Worm (Caenorhabditis elegans) whole organism, L4 larva: ENCODE measurements around the gene W04D2.4.

Experiments
- F10B5.3 ChIP-seq: sonication (generic microtip); optimal IDR thresholded peaks from 2 replicates; lab custom pipeline; 2016; ENCODE audit warnings: mild to moderate bottlenecking, missing genetic modification characterization, missing compliant biosample characterization
- R02D3.7 ChIP-seq: fragments of 150-350 bp; sonication (generic microtip); optimal IDR thresholded peaks from 3 replicates; lab custom pipeline; 2014; ENCODE audit warnings: missing biosample characterization, missing genetic modification characterization
- T20F7.1 ChIP-seq: fragments of 200-800 bp; sonication (Bioruptor generic); optimal IDR thresholded peaks from 2 replicates; lab custom pipeline; 2018; ENCODE audit warnings: mild to moderate bottlenecking, missing genetic modification characterization, missing compliant biosample characterization
- T26A8.4 ChIP-seq: fragments of 200-800 bp; sonication (Bioruptor generic); IDR thresholded peaks from 2 replicates; pipeline ENCODE4 v1.3.6; 2022; ENCODE audit warnings: missing genetic modification characterization, missing compliant biosample characterization
- Y5F2A.4 ChIP-seq: fragments of 200-800 bp; sonication (Bioruptor generic); optimal IDR thresholded peaks from 2 replicates; lab custom pipeline; 2018; ENCODE audit warnings: mild to moderate bottlenecking, missing genetic modification characterization, missing compliant biosample characterization
- aha-1 ChIP-seq: fragments of 150-350 bp; peaks from one replicate; lab custom pipeline; 2014; ENCODE audit warnings: missing biosample characterization, missing genetic modification characterization
- arid-1 ChIP-seq: fragments of 200-800 bp; sonication (Bioruptor generic); conservative IDR thresholded peaks from 2 replicates; pipeline ENCODE4 v1.3.6; 2022; ENCODE audit warnings: missing genetic modification reagents, missing genetic modification characterization, missing compliant biosample characterization
- attf-4 ChIP-seq: sonication (generic microtip); optimal IDR thresholded peaks from 3 replicates; lab custom pipeline; 2017; ENCODE audit warnings: missing biosample characterization, missing genetic modification characterization
- ceh-20 ChIP-seq: fragments of 200-800 bp; sonication (Bioruptor generic); IDR thresholded peaks from 2 replicates; pipeline ENCODE4 v1.3.6; 2022; ENCODE audit warnings: missing genetic modification reagents, missing genetic modification characterization, missing compliant biosample characterization
- ceh-28 ChIP-seq: fragments of 150-350 bp; optimal IDR thresholded peaks from 2 replicates; lab custom pipeline; 2014; ENCODE audit warnings: missing biosample characterization, missing genetic modification reagents, missing genetic modification characterization
- cey-2 ChIP-seq: sonication (generic microtip); optimal IDR thresholded peaks from 3 replicates; lab custom pipeline; 2017; ENCODE audit warnings: missing genetic modification characterization, mild to moderate bottlenecking, missing compliant biosample characterization, antibody characterized with exemption, borderline replicate concordance; ENCODE audit not compliant: insufficient read depth
- ctbp-1 ChIP-seq: fragments of 200-800 bp; sonication (Bioruptor generic); IDR thresholded peaks from 2 replicates; pipeline ENCODE4 v1.3.6; 2022; ENCODE audit warnings: missing genetic modification reagents, missing genetic modification characterization, missing compliant biosample characterization
- daf-12 ChIP-seq: fragments of 150-350 bp; optimal IDR thresholded peaks from 2 replicates; lab custom pipeline; 2014; ENCODE audit warnings: missing biosample characterization, missing genetic modification reagents, missing genetic modification characterization
- daf-16 ChIP-seq, 3 experiments: sonication (generic microtip); optimal IDR thresholded peaks; 2 replicates each; lab custom pipeline; 2016 to 2017; ENCODE audit warnings: missing genetic modification characterization in 3 of 3, missing genetic modification reagents in 3 of 3, mild to moderate bottlenecking in 2 of 3, missing compliant biosample characterization in 2 of 3, missing biosample characterization in 1 of 3, moderate library complexity in 1 of 3
- daf-19 ChIP-seq: fragments of 200-800 bp; sonication (Bioruptor generic); conservative IDR thresholded peaks from 2 replicates; pipeline ENCODE4 v1.3.6; 2022; ENCODE audit warnings: missing genetic modification characterization, missing compliant biosample characterization
- dmd-9 ChIP-seq: fragments of 200-800 bp; sonication (Bioruptor generic); IDR thresholded peaks from 2 replicates; pipeline ENCODE4 v1.3.6; 2022; ENCODE audit warnings: missing genetic modification reagents, missing genetic modification characterization, missing compliant biosample characterization
- duxl-1 ChIP-seq: sonication (generic microtip); optimal IDR thresholded peaks from 2 replicates; lab custom pipeline; 2016; ENCODE audit warnings: mild to moderate bottlenecking, missing genetic modification characterization, moderate library complexity, missing compliant biosample characterization; ENCODE audit not compliant: poor library complexity
- dve-1 ChIP-seq: sonication (generic microtip); optimal IDR thresholded peaks from 2 replicates; lab custom pipeline; 2017; ENCODE audit warnings: antibody characterized with exemption, mild to moderate bottlenecking, missing genetic modification characterization, missing compliant biosample characterization; ENCODE audit not compliant: insufficient read depth
- egl-27 ChIP-seq: sonication (generic microtip); optimal IDR thresholded peaks from 3 replicates; lab custom pipeline; 2017; ENCODE audit warnings: missing biosample characterization, missing genetic modification reagents, missing genetic modification characterization
- egl-43 ChIP-seq: fragments of 200-800 bp; sonication (Bioruptor generic); IDR thresholded peaks from 2 replicates; pipeline ENCODE4 v1.3.6; 2022; ENCODE audit warnings: missing genetic modification reagents, missing genetic modification characterization, missing compliant biosample characterization
- hlh-11 ChIP-seq: fragments of 200-800 bp; sonication (Bioruptor generic); optimal IDR thresholded peaks from 2 replicates; lab custom pipeline; 2018; ENCODE audit warnings: mild to moderate bottlenecking, missing genetic modification characterization, missing compliant biosample characterization
- hlh-30 ChIP-seq: sonication (generic microtip); optimal IDR thresholded peaks from 2 replicates; lab custom pipeline; 2017; ENCODE audit warnings: antibody characterized with exemption, mild to moderate bottlenecking, missing genetic modification characterization, missing compliant biosample characterization; ENCODE audit not compliant: insufficient read depth
- hmg-1.1 ChIP-seq: fragments of 200-800 bp; sonication (Bioruptor generic); IDR thresholded peaks from 2 replicates; pipeline ENCODE4 v1.3.6; 2022; ENCODE audit warnings: missing genetic modification reagents, missing genetic modification characterization, missing compliant biosample characterization
- lin-15B ChIP-seq: fragments of 150-350 bp; sonication (generic microtip); optimal IDR thresholded peaks from 3 replicates; lab custom pipeline; 2014; ENCODE audit warnings: missing biosample characterization, missing genetic modification characterization
- lin-38 ChIP-seq: fragments of 200-800 bp; sonication (Bioruptor generic); IDR thresholded peaks from 2 replicates; pipeline ENCODE4 v1.3.6; 2022; ENCODE audit warnings: missing genetic modification reagents, missing genetic modification characterization, missing compliant biosample characterization
- lin-39 ChIP-seq: fragments of 150-350 bp; optimal IDR thresholded peaks from 2 replicates; lab custom pipeline; 2014; ENCODE audit warnings: missing biosample characterization, missing genetic modification reagents, missing genetic modification characterization
- lir-3 ChIP-seq: sonication (generic microtip); optimal IDR thresholded peaks from 2 replicates; lab custom pipeline; 2016; ENCODE audit warnings: mild to moderate bottlenecking, missing genetic modification characterization, missing compliant biosample characterization
- lsy-2 ChIP-seq, 2 experiments: fragments of 150-350 bp in 1 of 2; sonication (generic microtip) in 1 of 2; optimal IDR thresholded peaks; 2 replicates each; lab custom pipeline; 2014 to 2017; ENCODE audit warnings: missing biosample characterization in 2 of 2, missing genetic modification characterization in 2 of 2
- madf-5 ChIP-seq, 2 experiments: fragments of 200-800 bp; sonication (Bioruptor generic); IDR thresholded peaks; 2 replicates each; pipeline ENCODE4 v1.3.6; 2022; ENCODE audit warnings: missing compliant biosample characterization in 2 of 2, missing genetic modification characterization in 2 of 2
- madf-9 ChIP-seq: fragments of 200-800 bp; sonication (Bioruptor generic); conservative IDR thresholded peaks from 2 replicates; pipeline ENCODE4 v1.3.6; 2022; ENCODE audit warnings: missing genetic modification reagents, missing genetic modification characterization, missing compliant biosample characterization
- mdl-1 ChIP-seq, 2 experiments: fragments of 150-350 bp in 1 of 2; sonication (generic microtip) in 1 of 2; optimal IDR thresholded peaks; 2 replicates each; lab custom pipeline; 2014 to 2017; ENCODE audit warnings: missing biosample characterization in 2 of 2, missing genetic modification characterization in 2 of 2
- mep-1 ChIP-seq: fragments of 150-350 bp; sonication (generic microtip); optimal IDR thresholded peaks from 3 replicates; lab custom pipeline; 2014; ENCODE audit warnings: missing biosample characterization, missing genetic modification characterization
- mxl-2 ChIP-seq: fragments of 200-800 bp; sonication (Bioruptor generic); conservative IDR thresholded peaks from 2 replicates; pipeline ENCODE4 v1.3.6; 2022; ENCODE audit warnings: missing genetic modification reagents, missing genetic modification characterization, missing compliant biosample characterization
- nhr-102 ChIP-seq: sonication (generic microtip); optimal IDR thresholded peaks from 2 replicates; lab custom pipeline; 2016; ENCODE audit warnings: mild to moderate bottlenecking, missing genetic modification characterization, moderate library complexity, missing compliant biosample characterization
- nhr-11 ChIP-seq: fragments of 150-350 bp; optimal IDR thresholded peaks from 2 replicates; lab custom pipeline; 2014; ENCODE audit warnings: missing biosample characterization, missing genetic modification characterization
- nhr-111 ChIP-seq: fragments of 200-800 bp; sonication (Bioruptor generic); optimal IDR thresholded peaks from 2 replicates; lab custom pipeline; 2018; ENCODE audit warnings: mild to moderate bottlenecking, missing genetic modification characterization, missing compliant biosample characterization
- nhr-237 ChIP-seq: sonication (generic microtip); optimal IDR thresholded peaks from 2 replicates; lab custom pipeline; 2017; ENCODE audit warnings: missing biosample characterization, missing genetic modification characterization
- nhr-28 ChIP-seq: fragments of 150-350 bp; optimal IDR thresholded peaks from 2 replicates; lab custom pipeline; 2014; ENCODE audit warnings: missing biosample characterization, missing genetic modification characterization
- nhr-42 ChIP-seq: fragments of 200-800 bp; sonication (Bioruptor generic); IDR thresholded peaks from 2 replicates; pipeline ENCODE4 v1.3.6; 2022; ENCODE audit warnings: missing genetic modification characterization, missing compliant biosample characterization
- pha-4 ChIP-seq, 2 experiments: fragments of 150-350 bp in 1 of 2; fragments of 200-800 bp in 1 of 2; sonication (Bioruptor generic) in 1 of 2; IDR thresholded peaks in 1 of 2; optimal IDR thresholded peaks in 1 of 2; 2 replicates each; pipeline versions ENCODE4 v1.3.6 to Lab custom; 2014 to 2022; ENCODE audit warnings: missing genetic modification characterization in 2 of 2, missing genetic modification reagents in 2 of 2, missing biosample characterization in 1 of 2, missing compliant biosample characterization in 1 of 2
- saeg-2 ChIP-seq: fragments of 200-800 bp; sonication (Bioruptor generic); IDR thresholded peaks from 2 replicates; pipeline ENCODE4 v1.3.6; 2022; ENCODE audit warnings: missing genetic modification reagents, missing genetic modification characterization, missing compliant biosample characterization
- set-16 ChIP-seq: fragments of 200-800 bp; sonication (Bioruptor generic); IDR thresholded peaks from 2 replicates; pipeline ENCODE4 v1.3.6; 2022; ENCODE audit warnings: missing genetic modification reagents, missing genetic modification characterization, missing compliant biosample characterization
- snpc-1.2 ChIP-seq: fragments of 200-800 bp; sonication (Bioruptor generic); IDR thresholded peaks from 2 replicates; pipeline ENCODE4 v1.3.6; 2022; ENCODE audit warnings: missing genetic modification reagents, missing genetic modification characterization, missing compliant biosample characterization
- tag-97 ChIP-seq: fragments of 200-800 bp; sonication (Bioruptor generic); IDR thresholded peaks from 2 replicates; pipeline ENCODE4 v1.3.6; 2022; ENCODE audit warnings: missing genetic modification characterization, missing compliant biosample characterization
- unc-39 ChIP-seq: sonication (generic microtip); optimal IDR thresholded peaks from 2 replicates; lab custom pipeline; 2017; ENCODE audit warnings: missing biosample characterization, missing genetic modification characterization
- zip-2 ChIP-seq: fragments of 150-350 bp; optimal IDR thresholded peaks from 2 replicates; lab custom pipeline; 2014; ENCODE audit warnings: missing biosample characterization, missing genetic modification characterization
- ztf-7 ChIP-seq: fragments of 150-350 bp; optimal IDR thresholded peaks from 2 replicates; lab custom pipeline; 2014; ENCODE audit warnings: missing biosample characterization, missing genetic modification characterization

W04D2.4 gene

DNA sequence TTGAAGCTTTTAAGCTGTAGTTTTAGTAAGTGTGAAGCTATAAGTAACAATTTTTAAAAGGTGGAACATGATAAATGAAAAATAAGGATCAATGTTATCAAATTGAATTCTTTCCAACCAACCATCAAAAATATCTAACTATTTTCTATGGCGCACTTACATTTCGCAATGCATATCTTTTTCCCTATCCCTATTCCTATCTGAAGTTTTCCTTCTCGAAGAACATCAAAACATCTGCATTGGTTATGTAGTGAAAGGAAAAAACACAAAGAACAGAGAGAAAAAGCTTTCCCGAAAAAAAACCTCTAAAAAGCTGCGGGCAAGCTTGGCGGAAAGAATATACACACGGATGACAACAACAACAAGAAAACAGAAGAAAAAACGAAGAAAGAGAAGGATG lies 37.0 kb downstream of the W04D2.4 start:
- TF ChIP-seq mep-1 (tag; lab: Kevin White, UChicago) (peak; percentile 25), lsy-2 (tag; optimal IDR thresholded peaks at IDR 0.05; lab: Kevin White, UChicago) (peak in 1 of 2 experiments; percentile 36), dve-1 (tag; lab: Kevin White, UChicago) (peak; percentile 16), zip-2 (tag; lab: Kevin White, UChicago) (no peak), hlh-11 (tag; lab: Kevin White, UChicago) (peak; percentile 1), daf-16 (GFP tag; optimal IDR thresholded peaks at IDR 0.05; lab: Kevin White, UChicago) (peak in 1 of 2 experiments; percentile 59), daf-16 (tag; optimal IDR thresholded peaks at IDR 0.05; lab: Kevin White, UChicago) (no peak), ztf-7 (no peak), mdl-1 (tag; optimal IDR thresholded peaks at IDR 0.05; lab: Kevin White, UChicago) (peak in 1 of 2 experiments; percentile 32), Y5F2A.4 (GFP tag; lab: Kevin White, UChicago) (no peak), ceh-28 (tag; lab: Kevin White, UChicago) (no peak), egl-43 (GFP tag; lab: Robert Waterston, UW) (no peak), cey-2 (tag; lab: Kevin White, UChicago) (no peak), aha-1 (tag; lab: Kevin White, UChicago) (peak; percentile 68), nhr-42 (GFP tag; lab: Robert Waterston, UW) (no peak), saeg-2 (GFP tag; lab: Robert Waterston, UW) (no peak), arid-1 (GFP tag; lab: Robert Waterston, UW) (no peak), lin-39 (no peak), nhr-237 (tag; lab: Kevin White, UChicago) (no peak)

DNA sequence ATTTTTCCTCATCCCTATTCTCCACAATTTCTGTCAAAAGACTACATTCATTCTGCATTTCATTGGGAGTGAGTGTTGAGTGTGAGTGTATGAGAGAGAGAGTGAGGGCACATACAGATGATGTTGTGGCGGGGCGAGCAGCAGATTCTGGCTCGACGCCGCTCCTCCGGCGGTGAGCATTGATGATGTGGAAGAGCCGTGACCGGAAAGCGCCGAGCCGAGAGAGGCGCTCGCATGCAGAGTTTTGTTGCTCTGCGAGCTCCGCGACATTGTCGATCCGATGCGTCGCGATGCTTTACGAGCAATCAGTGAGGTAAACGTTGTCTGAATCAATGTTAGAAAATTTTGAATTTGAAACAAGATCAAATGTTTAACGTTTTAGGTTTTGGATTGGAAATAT lies 41.9 kb downstream of the W04D2.4 start:
- TF ChIP-seq lin-38 (GFP tag; lab: Robert Waterston, UW) (no peak), daf-19 (GFP tag; lab: Robert Waterston, UW) (no peak), attf-4 (tag; lab: Kevin White, UChicago) (no peak), unc-39 (no peak), mxl-2 (GFP tag; lab: Robert Waterston, UW) (no peak), pha-4 (GFP tag; IDR thresholded peaks at IDR 0.05; lab: Robert Waterston, UW) (no peak), pha-4 (tag; optimal IDR thresholded peaks at IDR 0.05; lab: Kevin White, UChicago) (no peak), lsy-2 (tag; optimal IDR thresholded peaks at IDR 0.05; lab: Kevin White, UChicago) (no peak), madf-5 (GFP tag; IDR thresholded peaks at IDR 0.05; lab: Robert Waterston, UW) (no peak), nhr-28 (tag; lab: Kevin White, UChicago) (no peak), dmd-9 (GFP tag; lab: Robert Waterston, UW) (no peak), T26A8.4 (GFP tag; lab: Robert Waterston, UW) (no peak), madf-9 (no peak), daf-12 (tag; lab: Kevin White, UChicago) (no peak), hlh-30 (tag; lab: Kevin White, UChicago) (no peak), egl-27 (no peak), nhr-42 (GFP tag; lab: Robert Waterston, UW) (no peak), nhr-102 (tag; lab: Kevin White, UChicago) (no peak), snpc-1.2 (GFP tag; lab: Robert Waterston, UW) (no peak), ceh-20 (GFP tag; lab: Robert Waterston, UW) (no peak), tag-97 (GFP tag; lab: Robert Waterston, UW) (no peak), ceh-28 (tag; lab: Kevin White, UChicago) (no peak), F10B5.3 (no peak), nhr-111 (GFP tag; lab: Kevin White, UChicago) (no peak), T20F7.1 (no peak), set-16 (GFP tag; lab: Robert Waterston, UW) (peak; percentile 93), cey-2 (tag; lab: Kevin White, UChicago) (no peak), arid-1 (GFP tag; lab: Robert Waterston, UW) (no peak), aha-1 (tag; lab: Kevin White, UChicago) (peak; percentile 27), saeg-2 (GFP tag; lab: Robert Waterston, UW) (no peak), duxl-1 (no peak), egl-43 (GFP tag; lab: Robert Waterston, UW) (peak; percentile 42; the same call in 1 of the 2 replicates), lin-15B (tag; lab: Kevin White, UChicago) (no peak), lir-3 (no peak), R02D3.7 (tag; lab: Kevin White, UChicago) (no peak), ctbp-1 (0 out of 2 replicates have a peak, but pooled peaks have one; percentile 14), nhr-11 (no peak), hmg-1.1 (GFP tag; lab: Robert Waterston, UW) (no peak)
